Worm (Caenorhabditis elegans): ENCODE data around the gene C34E11.4.

The C34E11.4 gene

DNA sequence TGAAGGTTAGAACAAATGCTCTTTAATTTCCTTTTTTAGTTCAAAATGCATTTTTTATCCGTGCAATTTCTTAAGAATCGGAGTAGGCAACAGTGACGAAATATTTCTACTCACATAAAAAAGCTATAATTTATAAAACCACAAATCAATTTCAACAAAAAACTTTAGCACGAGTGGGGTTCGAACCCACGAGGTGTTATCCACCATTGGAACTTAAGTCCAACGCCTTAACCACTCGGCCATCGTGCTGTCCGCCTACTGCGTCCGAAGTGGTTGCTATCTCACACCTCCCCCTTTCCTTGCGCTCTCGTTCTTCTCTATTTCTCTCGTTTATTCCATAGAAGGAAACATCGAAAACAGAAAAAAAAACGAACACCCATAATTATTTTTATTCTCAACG lies 46.3 kb upstream of the C34E11.4 start (continued):
- TF ChIP-seq aha-1 (tag) (no peak), fkh-10 (GFP tag; optimal IDR thresholded peaks at IDR 0.05) (peak; percentile 57), nhr-237 (tag; optimal IDR thresholded peaks at IDR 0.05) (no peak), F49E8.2 (tag; optimal IDR thresholded peaks at IDR 0.05; ENCODE audit: borderline replicate concordance) (no peak), arid-1 (GFP tag; conservative IDR thresholded peaks at IDR 0.05) (peak; percentile 89), Y5F2A.4 (GFP tag; optimal IDR thresholded peaks at IDR 0.05) (peak; percentile 70), skn-1 (tag; optimal IDR thresholded peaks at IDR 0.05) (no peak), Y105C5A.15 (GFP tag; IDR thresholded peaks at IDR 0.05) (peak; percentile 79; the same call in 1 of the 2 replicates), unc-39 (tag; optimal IDR thresholded peaks at IDR 0.05) (no peak), attf-4 (tag; optimal IDR thresholded peaks at IDR 0.05) (no peak), snpc-4 (tag; optimal IDR thresholded peaks at IDR 0.05) (no peak), mes-2 (tag; optimal IDR thresholded peaks at IDR 0.05; ENCODE audit: poor library complexity, severe bottlenecking) (peak; percentile 86), ztf-11 (tag; optimal IDR thresholded peaks at IDR 0.05) (no peak), mxl-2 (GFP tag; conservative IDR thresholded peaks at IDR 0.05) (no peak; the same call in 1 of the 2 replicates), F26F4.8 (GFP tag; conservative IDR thresholded peaks at IDR 0.05) (peak; percentile 88), lsy-2 (tag; optimal IDR thresholded peaks at IDR 0.05) (no peak), hlh-30 (tag; optimal IDR thresholded peaks at IDR 0.05; ENCODE audit: insufficient read depth) (peak; percentile 81), egl-27 (tag; optimal IDR thresholded peaks at IDR 0.05) (no peak), snpc-1.2 (GFP tag; IDR thresholded peaks at IDR 0.05) (peak; percentile 94), F44E2.7 (GFP tag; IDR thresholded peaks at IDR 0.05) (0 out of 2 replicates have a peak, but pooled peaks have one; percentile 60), unc-62 (GFP tag; optimal IDR thresholded peaks at IDR 0.05 in 1 of 2) (peak in 1 of 2 experiments; percentile 84), unc-62 (tag; optimal IDR thresholded peaks at IDR 0.05) (no peak), daf-16 (GFP tag; optimal IDR thresholded peaks at IDR 0.05) (peak; percentile 28 to 90), daf-16 (tag; optimal IDR thresholded peaks at IDR 0.05) (peak; percentile 72), nhr-76 (tag; optimal IDR thresholded peaks at IDR 0.05) (no peak), F37D6.2 (tag; optimal IDR thresholded peaks at IDR 0.05) (peak; percentile 51), zfp-2 (tag; optimal IDR thresholded peaks at IDR 0.05) (peak; percentile 7), nhr-42 (GFP tag; IDR thresholded peaks at IDR 0.05) (0 out of 2 replicates have a peak, but pooled peaks have one; percentile 64), ceh-28 (tag; optimal IDR thresholded peaks at IDR 0.05) (no peak), R02D3.7 (tag; optimal IDR thresholded peaks at IDR 0.05) (no peak), dpl-1 (GFP tag; optimal IDR thresholded peaks at IDR 0.05) (peak; percentile 29), pha-4 (GFP tag; IDR thresholded peaks at IDR 0.05) (peak; percentile 95), pha-4 (tag; optimal IDR thresholded peaks at IDR 0.05) (no peak), dmd-8 (GFP tag; IDR thresholded peaks at IDR 0.05) (peak; percentile 96), unc-130 (GFP tag; optimal IDR thresholded peaks at IDR 0.05) (peak; percentile 52), zag-1 (tag; optimal IDR thresholded peaks at IDR 0.05) (no peak), ceh-82 (tag; optimal IDR thresholded peaks at IDR 0.05) (no peak), hif-1 (tag; optimal IDR thresholded peaks at IDR 0.05) (peak; percentile 8 to 57), lin-38 (GFP tag; IDR thresholded peaks at IDR 0.05) (no peak), aly-2 (tag; optimal IDR thresholded peaks at IDR 0.05) (no peak), ZK337.2 (GFP tag; IDR thresholded peaks at IDR 0.05) (peak; percentile 85), F10B5.3 (tag; optimal IDR thresholded peaks at IDR 0.05) (peak; percentile 52), set-16 (GFP tag; IDR thresholded peaks at IDR 0.05) (no peak), nhr-48 (tag; optimal IDR thresholded peaks at IDR 0.05) (peak; percentile 71), hlh-11 (tag; optimal IDR thresholded peaks at IDR 0.05) (no peak), ctbp-1 (GFP tag; IDR thresholded peaks at IDR 0.05) (peak; percentile 92), D1046.2 (GFP tag; IDR thresholded peaks at IDR 0.05) (no peak; the same call in none of the 2 replicates), ceh-20 (GFP tag; IDR thresholded peaks at IDR 0.05) (peak; percentile 88), ceh-62 (tag; optimal IDR thresholded peaks at IDR 0.05) (no peak), madf-9 (GFP tag; conservative IDR thresholded peaks at IDR 0.05) (peak; percentile 78), T26A8.4 (GFP tag; IDR thresholded peaks at IDR 0.05) (no peak; the same call in none of the 2 replicates), mdl-1 (tag; optimal IDR thresholded peaks at IDR 0.05) (peak; percentile 16 to 55), dmd-9 (GFP tag; IDR thresholded peaks at IDR 0.05) (peak; percentile 83)

All from whole organism, L4 larva.